Worm (Caenorhabditis elegans) whole organism, late embryonic: Measurements from ENCODE around the gene T21H3.5.

ENCODE experiments used
- C38D4.7 ChIP-seq: fragments of 200-800 bp; sonication (Bioruptor generic); optimal IDR thresholded peaks from 2 replicates; lab custom pipeline; 2018; ENCODE audit warnings: mild to moderate bottlenecking, missing genetic modification characterization, moderate library complexity, missing compliant biosample characterization
- F13H6.1 ChIP-seq: sonication (generic microtip); optimal IDR thresholded peaks from 2 replicates; lab custom pipeline; 2016; ENCODE audit warnings: missing genetic modification characterization, missing compliant biosample characterization
- K02D7.2 ChIP-seq: sonication (generic microtip); optimal IDR thresholded peaks from 2 replicates; lab custom pipeline; 2017; ENCODE audit warnings: mild to moderate bottlenecking, missing genetic modification characterization, missing compliant biosample characterization
- K09A11.1 ChIP-seq: sonication (generic microtip); optimal IDR thresholded peaks from 2 replicates; lab custom pipeline; 2017; ENCODE audit warnings: antibody characterized with exemption, mild to moderate bottlenecking, missing genetic modification characterization, missing compliant biosample characterization; ENCODE audit not compliant: insufficient read depth
- T23F11.4 ChIP-seq: fragments of 200-800 bp; sonication (Bioruptor generic); optimal IDR thresholded peaks from 2 replicates; lab custom pipeline; 2018; ENCODE audit warnings: mild to moderate bottlenecking, missing genetic modification characterization, missing compliant biosample characterization
- Y22D7AL.16 ChIP-seq: sonication (generic microtip); optimal IDR thresholded peaks from 2 replicates; lab custom pipeline; 2016; ENCODE audit warnings: missing genetic modification characterization, missing compliant biosample characterization
- ahr-1 ChIP-seq: sonication (generic microtip); optimal IDR thresholded peaks from 2 replicates; lab custom pipeline; 2016; ENCODE audit warnings: missing genetic modification characterization, missing compliant biosample characterization
- ama-1 ChIP-seq: fragments of 150-350 bp; optimal IDR thresholded peaks from 2 replicates; lab custom pipeline; 2014
- ceh-14 ChIP-seq: sonication (generic microtip); optimal IDR thresholded peaks from 2 replicates; lab custom pipeline; 2016; ENCODE audit warnings: missing genotype, missing genetic modification characterization, missing compliant biosample characterization
- ceh-18 ChIP-seq: sonication (generic microtip); optimal IDR thresholded peaks from 2 replicates; lab custom pipeline; 2016; ENCODE audit warnings: missing genetic modification characterization, missing compliant biosample characterization
- ceh-19 ChIP-seq: fragments of 200-800 bp; sonication (Bioruptor generic); optimal IDR thresholded peaks from 2 replicates; lab custom pipeline; 2018; ENCODE audit warnings: mild to moderate bottlenecking, missing genetic modification characterization, missing compliant biosample characterization
- ceh-2 ChIP-seq: sonication (generic microtip); optimal IDR thresholded peaks from 2 replicates; lab custom pipeline; 2016; ENCODE audit warnings: missing genotype, missing genetic modification characterization, missing compliant biosample characterization
- ceh-31 ChIP-seq: sonication (generic microtip); optimal IDR thresholded peaks from 2 replicates; lab custom pipeline; 2016; ENCODE audit warnings: missing genetic modification characterization, missing compliant biosample characterization
- ceh-45 ChIP-seq: fragments of 200-800 bp; sonication (Bioruptor generic); IDR thresholded peaks from 2 replicates; pipeline ENCODE4 v1.3.6; 2022; ENCODE audit warnings: missing genetic modification reagents, missing genetic modification characterization, missing compliant biosample characterization
- dve-1 ChIP-seq: sonication (generic microtip); optimal IDR thresholded peaks from 2 replicates; lab custom pipeline; 2017; ENCODE audit warnings: antibody characterized with exemption, mild to moderate bottlenecking, missing genetic modification characterization, missing compliant biosample characterization
- elt-2 ChIP-seq: sonication (generic microtip); optimal IDR thresholded peaks from 2 replicates; lab custom pipeline; 2016; ENCODE audit warnings: missing genetic modification reagents, missing genetic modification characterization, missing compliant biosample characterization
- elt-4 ChIP-seq: sonication (generic microtip); optimal IDR thresholded peaks from 2 replicates; lab custom pipeline; 2016; ENCODE audit warnings: missing genetic modification characterization, missing compliant biosample characterization
- ets-4 ChIP-seq: sonication (generic microtip); optimal IDR thresholded peaks from 2 replicates; lab custom pipeline; 2016; ENCODE audit warnings: missing genetic modification characterization, missing compliant biosample characterization
- eyg-1 ChIP-seq: sonication (generic microtip); optimal IDR thresholded peaks from 2 replicates; lab custom pipeline; 2016; ENCODE audit warnings: missing genotype, missing genetic modification characterization, missing compliant biosample characterization
- fax-1 ChIP-seq: sonication (generic microtip); optimal IDR thresholded peaks from 2 replicates; lab custom pipeline; 2016; ENCODE audit warnings: missing genotype, missing genetic modification characterization, missing compliant biosample characterization
- fkh-10 ChIP-seq: fragments of 150-350 bp; optimal IDR thresholded peaks from 2 replicates; lab custom pipeline; 2014; ENCODE audit warnings: missing biosample characterization, missing genetic modification reagents, missing genetic modification characterization
- gmeb-2 ChIP-seq: sonication (generic microtip); optimal IDR thresholded peaks from 2 replicates; lab custom pipeline; 2016; ENCODE audit warnings: missing genetic modification characterization, inconsistent platforms, missing compliant biosample characterization
- hlh-13 ChIP-seq: fragments of 200-800 bp; sonication (Bioruptor generic); optimal IDR thresholded peaks from 2 replicates; lab custom pipeline; 2018; ENCODE audit warnings: mild to moderate bottlenecking, missing genetic modification characterization, missing compliant biosample characterization
- hlh-6 ChIP-seq: sonication (generic microtip); optimal IDR thresholded peaks from 2 replicates; lab custom pipeline; 2016; ENCODE audit warnings: missing genotype, missing genetic modification characterization, missing compliant biosample characterization
- hlh-8 ChIP-seq: sonication (generic microtip); optimal IDR thresholded peaks from 2 replicates; lab custom pipeline; 2016; ENCODE audit warnings: missing genotype, missing genetic modification characterization, missing compliant biosample characterization
- madf-2 ChIP-seq: sonication (generic microtip); optimal IDR thresholded peaks from 2 replicates; lab custom pipeline; 2017; ENCODE audit warnings: missing genetic modification characterization, missing compliant biosample characterization
- mec-3 ChIP-seq: sonication (generic microtip); optimal IDR thresholded peaks from 2 replicates; lab custom pipeline; 2016; ENCODE audit warnings: borderline replicate concordance, missing genetic modification characterization, missing compliant biosample characterization
- nhr-11 ChIP-seq: fragments of 150-350 bp; optimal IDR thresholded peaks from 2 replicates; lab custom pipeline; 2014; ENCODE audit warnings: missing biosample characterization, missing genetic modification characterization
- npax-4 ChIP-seq: sonication (generic microtip); optimal IDR thresholded peaks from 2 replicates; lab custom pipeline; 2016; ENCODE audit warnings: missing genetic modification characterization, missing compliant biosample characterization
- pag-3 ChIP-seq: sonication (generic microtip); optimal IDR thresholded peaks from 2 replicates; lab custom pipeline; 2016; ENCODE audit warnings: missing compliant biosample characterization, missing genetic modification characterization, borderline replicate concordance
- pha-4 ChIP-seq: fragments of 150-350 bp; optimal IDR thresholded peaks from 2 replicates; lab custom pipeline; 2018; ENCODE audit warnings: missing biosample characterization, missing genetic modification reagents, missing genetic modification characterization
- sox-2 ChIP-seq: fragments of 200-800 bp; sonication (Bioruptor generic); IDR thresholded peaks from 2 replicates; pipeline ENCODE4 v1.3.6; 2022; ENCODE audit warnings: missing genetic modification reagents, missing genetic modification characterization, missing compliant biosample characterization
- sox-4 ChIP-seq: sonication (generic microtip); optimal IDR thresholded peaks from 2 replicates; lab custom pipeline; 2017; ENCODE audit warnings: mild to moderate bottlenecking, missing genetic modification characterization, inconsistent platforms, missing compliant biosample characterization
- tbx-2 ChIP-seq: sonication (generic microtip); optimal IDR thresholded peaks from 2 replicates; lab custom pipeline; 2016; ENCODE audit warnings: missing genetic modification characterization, missing compliant biosample characterization
- unc-3 ChIP-seq, 2 experiments: fragments of 200-800 bp in 1 of 2; sonication (Bioruptor generic) in 1 of 2; sonication (generic microtip) in 1 of 2; conservative IDR thresholded peaks in 1 of 2; optimal IDR thresholded peaks in 1 of 2; 2 replicates each; pipeline versions ENCODE4 v1.3.6 to Lab custom; 2016 to 2022; ENCODE audit warnings: missing compliant biosample characterization in 2 of 2, missing genetic modification characterization in 2 of 2, missing genetic modification reagents in 1 of 2
- unc-55 ChIP-seq: sonication (generic microtip); optimal IDR thresholded peaks from 2 replicates; lab custom pipeline; 2017; ENCODE audit warnings: missing biosample characterization, missing genetic modification reagents, missing genetic modification characterization
- unc-86 ChIP-seq: sonication (generic microtip); optimal IDR thresholded peaks from 2 replicates; lab custom pipeline; 2016; ENCODE audit warnings: missing genetic modification characterization, missing compliant biosample characterization
- zip-5 ChIP-seq: sonication (generic microtip); optimal IDR thresholded peaks from 2 replicates; lab custom pipeline; 2016; ENCODE audit warnings: missing genetic modification characterization, missing compliant biosample characterization
- ztf-16 ChIP-seq: sonication (generic microtip); optimal IDR thresholded peaks from 2 replicates; lab custom pipeline; 2017; ENCODE audit warnings: missing genetic modification characterization, missing compliant biosample characterization

Gene T21H3.5

ce11 chrV:1142251-1142650 is 21.8 kb downstream of the T21H3.5 start:
- TF ChIP-seq ceh-19 (no peak), dve-1 (tag; lab: Kevin White, UChicago) (peak; percentile 94), sox-4 (tag; lab: Kevin White, UChicago) (no peak), unc-3 (GFP tag; conservative IDR thresholded peaks at IDR 0.05; lab: Robert Waterston, UW) (no peak), unc-3 (tag; optimal IDR thresholded peaks at IDR 0.05; lab: Kevin White, UChicago) (no peak), nhr-11 (tag; lab: Kevin White, UChicago) (no peak), tbx-2 (tag; lab: Kevin White, UChicago) (no peak), ceh-45 (no peak), ceh-2 (tag; lab: Kevin White, UChicago) (no peak), sox-2 (GFP tag; lab: Robert Waterston, UW) (no peak)

DNA sequence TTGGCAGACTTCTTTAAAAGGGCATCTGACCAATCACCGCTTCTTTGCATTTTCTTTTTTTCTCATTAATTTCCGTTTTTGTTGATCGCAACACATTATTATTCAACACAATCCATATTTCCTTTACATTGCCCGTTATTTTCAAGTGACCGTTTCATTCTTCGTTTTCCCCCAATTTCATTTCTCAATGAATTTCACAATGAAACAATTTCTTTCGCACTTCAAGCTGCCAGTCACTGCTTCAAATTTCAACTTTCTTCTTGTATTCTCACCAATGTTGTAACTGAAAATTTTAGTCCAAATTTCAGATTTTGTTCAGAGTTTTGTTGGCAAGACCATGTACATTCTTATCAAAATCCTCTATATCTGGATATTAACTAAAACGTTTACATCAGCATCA is 22.7 kb downstream of the T21H3.5 start, which contains the start of gene cutl-22:
cutl-22 (plus strand) TSS at position 301 of the 400 bp plus-strand sequence.
- no peak for TF ChIP-seq zip-5 (tag; lab: Kevin White, UChicago)
- no peak for TF ChIP-seq fkh-10 (GFP tag; lab: Kevin White, UChicago)
- TF ChIP-seq hlh-8 (tag; lab: Kevin White, UChicago): no peak
- TF ChIP-seq T23F11.4 (GFP tag; lab: Kevin White, UChicago): no peak
- TF ChIP-seq ztf-16 (tag; lab: Kevin White, UChicago): no peak
- no peak for TF ChIP-seq Y22D7AL.16
- no peak for TF ChIP-seq elt-4 (tag; lab: Kevin White, UChicago)

DNA sequence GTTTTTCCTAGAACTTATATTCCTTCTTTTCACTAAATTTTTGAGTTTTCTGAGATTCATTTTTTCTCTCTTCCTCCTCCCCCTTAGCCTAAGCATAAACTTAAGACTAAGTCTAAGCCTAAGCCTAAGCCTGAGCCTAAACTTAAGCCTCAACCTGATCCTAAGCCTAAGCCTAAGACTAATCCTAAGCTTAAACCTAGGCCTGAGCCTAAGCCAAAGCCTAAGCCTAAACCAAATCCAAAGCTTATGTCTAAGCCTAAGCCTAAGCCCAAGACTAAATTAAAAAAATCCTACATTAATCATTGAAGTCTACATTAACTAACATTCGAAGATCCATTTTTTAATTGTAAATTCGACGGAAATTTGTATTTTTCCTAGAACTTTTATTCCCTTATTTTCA is 23.3 kb downstream of the T21H3.5 start:
- TF ChIP-seq dve-1 (tag; lab: Kevin White, UChicago) (peak; percentile 76), sox-2 (GFP tag; lab: Robert Waterston, UW) (no peak)
- TF ChIP-seq, all 69 proteins: peak for 1

DNA sequence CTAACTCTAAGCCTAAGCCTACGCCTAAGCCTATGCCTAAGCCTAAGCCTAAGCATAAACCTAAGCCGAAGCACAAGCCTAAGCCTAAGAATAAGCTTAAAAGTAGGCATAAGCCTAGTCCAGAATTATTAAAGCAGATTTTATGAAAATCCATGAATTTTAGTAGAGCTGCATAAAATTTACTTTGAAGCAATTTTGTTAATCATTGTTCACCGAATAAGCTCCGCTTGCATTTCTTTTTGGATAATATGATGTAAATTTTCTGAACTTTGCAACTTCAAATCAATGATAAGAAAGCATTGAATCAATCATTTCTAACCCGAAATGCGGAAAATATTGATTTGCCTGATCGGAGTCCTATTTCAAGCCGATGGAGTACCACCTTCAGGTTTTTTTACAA is 29.8 kb downstream of the T21H3.5 start, which contains the start of gene cpr-8:
cpr-8 (plus strand) TSS at position 301 of the 400 bp plus-strand sequence.
- TF ChIP-seq fax-1 (tag; lab: Kevin White, UChicago): no peak
- no peak for TF ChIP-seq K09A11.1 (tag; lab: Kevin White, UChicago)
- no peak for TF ChIP-seq ceh-14
- no peak for TF ChIP-seq npax-4 (tag; lab: Kevin White, UChicago)
- TF ChIP-seq ceh-18: no peak
- TF ChIP-seq eyg-1 (tag; lab: Kevin White, UChicago): no peak
- TF ChIP-seq ahr-1: no peak
- no peak for TF ChIP-seq tbx-2 (tag; lab: Kevin White, UChicago)
- no peak for TF ChIP-seq mec-3 (tag; lab: Kevin White, UChicago)
- no peak for TF ChIP-seq ceh-19
- TF ChIP-seq hlh-6 (tag; lab: Kevin White, UChicago): no peak
- TF ChIP-seq nhr-11 (tag; lab: Kevin White, UChicago): no peak
- TF ChIP-seq gmeb-2 (tag; lab: Kevin White, UChicago): no peak
- no peak for TF ChIP-seq hlh-13 (GFP tag; lab: Kevin White, UChicago)
- no peak for TF ChIP-seq K02D7.2 (tag; lab: Kevin White, UChicago)
- TF ChIP-seq fkh-10 (GFP tag; lab: Kevin White, UChicago): no peak

DNA sequence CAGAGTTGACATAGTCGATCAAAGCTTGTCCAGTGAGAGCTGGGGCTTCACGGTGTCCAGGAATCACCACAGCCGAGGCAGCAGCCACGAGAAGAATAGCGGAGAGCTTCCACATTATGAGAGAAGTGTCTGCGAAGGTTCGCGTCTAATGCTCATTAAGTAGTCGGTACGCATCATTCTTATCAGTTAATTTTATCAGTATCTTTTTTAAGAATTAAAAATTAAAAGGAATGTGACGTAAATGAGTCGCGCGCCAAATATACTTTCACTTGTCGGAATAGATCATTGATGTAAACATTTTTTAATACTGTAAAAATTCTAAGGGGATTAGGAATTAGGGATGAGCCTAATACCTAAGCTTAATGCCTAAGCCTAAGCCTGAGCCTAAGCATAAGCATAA is 30.3 kb downstream of the T21H3.5 start, which contains the start of gene cpr-5:
cpr-5 (minus strand) TSS at position 197 of the 400 bp plus-strand sequence.
- no peak for TF ChIP-seq unc-55 (GFP tag; lab: Kevin White, UChicago)
- TF ChIP-seq tbx-2 (tag; lab: Kevin White, UChicago): no peak
- TF ChIP-seq ets-4 (tag; lab: Kevin White, UChicago): no peak
- TF ChIP-seq C38D4.7 (GFP tag; lab: Kevin White, UChicago): no peak
- TF ChIP-seq zip-5 (tag; lab: Kevin White, UChicago): no peak
- no peak for TF ChIP-seq elt-2 (tag; lab: Kevin White, UChicago)
- no peak for TF ChIP-seq hlh-6 (tag; lab: Kevin White, UChicago)
- TF ChIP-seq unc-3 (GFP tag; conservative IDR thresholded peaks at IDR 0.05; lab: Robert Waterston, UW): no peak
- no peak for TF ChIP-seq unc-3 (tag; optimal IDR thresholded peaks at IDR 0.05; lab: Kevin White, UChicago)
- TF ChIP-seq ceh-31 (tag; lab: Kevin White, UChicago): no peak
- no peak for TF ChIP-seq sox-4 (tag; lab: Kevin White, UChicago)
- TF ChIP-seq pag-3 (tag; lab: Kevin White, UChicago): no peak
- TF ChIP-seq ama-1 (lab: Kevin White, UChicago): no peak
- no peak for TF ChIP-seq unc-86 (tag; lab: Kevin White, UChicago)
- no peak for TF ChIP-seq madf-2 (tag; lab: Kevin White, UChicago)
- no peak for TF ChIP-seq pha-4 (tag; lab: Kevin White, UChicago)
- TF ChIP-seq elt-4 (tag; lab: Kevin White, UChicago): no peak
- TF ChIP-seq ztf-16 (tag; lab: Kevin White, UChicago): no peak
- no peak for TF ChIP-seq F13H6.1 (tag; lab: Kevin White, UChicago)
- TF ChIP-seq nhr-11 (tag; lab: Kevin White, UChicago): no peak
- no peak for TF ChIP-seq T23F11.4 (GFP tag; lab: Kevin White, UChicago)
